Worm (Caenorhabditis elegans) whole organism, L4/young adult: ENCODE data around the gene plp-2.

Experiments
- W03F9.2 ChIP-seq: fragments of 150-350 bp; optimal IDR thresholded peaks from 2 replicates; lab custom pipeline; 2014; ENCODE audit warnings: missing biosample characterization, missing genetic modification characterization
- dao-5 ChIP-seq: sonication (generic microtip); optimal IDR thresholded peaks from 2 replicates; lab custom pipeline; 2016; ENCODE audit warnings: missing genotype, missing genetic modification characterization, moderate library complexity, missing compliant biosample characterization
- him-1 ChIP-seq: sonication (generic microtip); optimal IDR thresholded peaks from 2 replicates; lab custom pipeline; 2016; ENCODE audit warnings: missing genotype, missing genetic modification reagents, missing genetic modification characterization, missing compliant biosample characterization

DNA sequence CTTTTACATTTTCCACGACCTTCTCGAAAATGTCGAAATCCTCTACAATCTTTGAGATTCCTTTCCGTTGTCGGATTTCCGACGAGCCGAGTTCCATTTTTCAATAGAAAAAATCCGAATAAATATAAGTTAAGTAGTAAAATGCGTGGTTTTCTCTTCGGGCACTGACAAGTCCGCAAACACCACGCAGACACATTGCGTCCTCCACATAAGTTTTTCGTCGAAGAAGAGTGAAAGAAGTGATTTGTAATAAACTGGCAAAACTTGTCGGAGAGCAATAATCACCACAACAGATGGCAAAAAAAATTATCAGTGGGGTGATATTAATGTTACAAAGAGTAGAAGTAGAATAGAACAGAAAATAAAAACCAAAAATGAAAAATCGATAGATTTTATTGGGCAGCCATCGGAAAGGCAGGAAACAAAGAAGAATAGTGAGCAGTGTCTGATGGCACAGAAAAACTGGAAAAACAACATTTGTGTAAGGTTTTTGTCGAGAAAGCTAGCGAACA, 24.3 kb upstream of the plp-2 start, which contains the start of gene ergi-2:
- TF ChIP-seq him-1 (tag; lab: Kevin White, UChicago) (no peak), dao-5 (tag; lab: Kevin White, UChicago) (no peak), W03F9.2 (tag; lab: Kevin White, UChicago) (no peak)
